Fruit fly (Drosophila melanogaster): ENCODE measurements around the gene CG14969.

The CG14969 gene

dm6 chr3L:3336368-3337164 is 1.8 kb upstream of the CG14969 start, which contains the start of the genes Drsl6 and kst (continued):
- TF ChIP-seq CG13296 (GFP tag; optimal IDR thresholded peaks at IDR 0.05) (peak; percentile 38), sob (GFP tag; IDR thresholded peaks at IDR 0.05) (peak; percentile 58; the same call in 1 of the 2 replicates), shn (GFP tag; optimal IDR thresholded peaks at IDR 0.05) (no peak), CG4360 (GFP tag; IDR thresholded peaks at IDR 0.05) (peak; percentile 83), pzg (GFP tag; optimal IDR thresholded peaks at IDR 0.05) (peak; percentile 77), CG11560 (tag; IDR thresholded peaks at IDR 0.05) (no peak), sens-2 (GFP tag; IDR thresholded peaks at IDR 0.05) (no peak), rib (GFP tag; IDR thresholded peaks at IDR 0.05) (peak; percentile 60; the same call in 1 of the 2 replicates), inv (GFP tag; IDR thresholded peaks at IDR 0.05; ENCODE audit: partially characterized antibody) (no peak), hkb (optimal IDR thresholded peaks at IDR 0.05) (no peak), hkb (GFP tag; IDR thresholded peaks at IDR 0.05) (0 out of 2 replicates have a peak, but pooled peaks have one; percentile 29), nom (GFP tag; optimal IDR thresholded peaks at IDR 0.05) (peak; percentile 78), CG11398 (GFP tag; optimal IDR thresholded peaks at IDR 0.05) (peak; percentile 41), Jarid2 (GFP tag; optimal IDR thresholded peaks at IDR 0.05) (peak; percentile 97), chm (GFP tag; IDR thresholded peaks at IDR 0.05) (peak; percentile 85), CG9727 (GFP tag; optimal IDR thresholded peaks at IDR 0.05) (peak; percentile 21), Dek (tag; optimal IDR thresholded peaks at IDR 0.05) (peak; percentile 3), gro (GFP tag; optimal IDR thresholded peaks at IDR 0.05) (peak; percentile 38), CG8924 (tag; optimal IDR thresholded peaks at IDR 0.05) (peak; percentile 39), BEAF-32 (GFP tag; optimal IDR thresholded peaks at IDR 0.05) (peak; percentile 64), CG14441 (GFP tag; IDR thresholded peaks at IDR 0.05) (0 out of 2 replicates have a peak, but pooled peaks have one; percentile 23), CG10147 (GFP tag; optimal IDR thresholded peaks at IDR 0.05) (no peak), her (GFP tag; optimal IDR thresholded peaks at IDR 0.05) (peak; percentile 9), CG3847 (GFP tag; IDR thresholded peaks at IDR 0.05) (peak; percentile 40), gfzf (GFP tag; optimal IDR thresholded peaks at IDR 0.05) (peak; percentile 88), CG6854 (GFP tag; optimal IDR thresholded peaks at IDR 0.05) (peak; percentile 24), CG42726 (GFP tag; IDR thresholded peaks at IDR 0.05; ENCODE audit: partially characterized antibody) (peak; percentile 67; the same call in 1 of the 2 replicates), mld (GFP tag; IDR thresholded peaks at IDR 0.05; ENCODE audit: partially characterized antibody) (no peak; the same call in 2 of the 3 replicates), CG6654 (GFP tag; optimal IDR thresholded peaks at IDR 0.05) (no peak), CG3995 (GFP tag; optimal IDR thresholded peaks at IDR 0.05) (no peak), CG13424 (tag; optimal IDR thresholded peaks at IDR 0.05) (peak; percentile 13), sr (GFP tag; IDR thresholded peaks at IDR 0.05) (no peak; the same call in 2 of the 3 replicates), pros (GFP tag; optimal IDR thresholded peaks at IDR 0.05) (peak; percentile 37), dpn (GFP tag; optimal IDR thresholded peaks at IDR 0.05) (peak in 1 of 2 experiments; percentile 27), CG1024 (GFP tag; IDR thresholded peaks at IDR 0.05) (no peak), unc-4 (GFP tag; IDR thresholded peaks at IDR 0.05; ENCODE audit: partially characterized antibody) (peak; percentile 50), pita (GFP tag; optimal IDR thresholded peaks at IDR 0.05) (no peak), wek (GFP tag; optimal IDR thresholded peaks at IDR 0.05) (peak; percentile 30), CG8281 (tag; optimal IDR thresholded peaks at IDR 0.05) (no peak), Opbp (GFP tag; IDR thresholded peaks at IDR 0.05; ENCODE audit: partially characterized antibody) (peak; percentile 70), HLH3B (GFP tag; IDR thresholded peaks at IDR 0.05) (peak; percentile 14; the same call in 1 of the 2 replicates), prd (optimal IDR thresholded peaks at IDR 0.05) (no peak), prd (GFP tag; IDR thresholded peaks at IDR 0.05) (no peak), Dip3 (GFP tag; optimal IDR thresholded peaks at IDR 0.05) (no peak), CG3838 (GFP tag; optimal IDR thresholded peaks at IDR 0.05) (no peak), CG18011 (GFP tag; optimal IDR thresholded peaks at IDR 0.05) (no peak), Hsf (GFP tag; optimal IDR thresholded peaks at IDR 0.05) (no peak), D19B (GFP tag; optimal IDR thresholded peaks at IDR 0.05) (no peak)
